Fruit fly (Drosophila melanogaster): Measurements from ENCODE around the gene Osi4.

Osi4 gene

DNA sequence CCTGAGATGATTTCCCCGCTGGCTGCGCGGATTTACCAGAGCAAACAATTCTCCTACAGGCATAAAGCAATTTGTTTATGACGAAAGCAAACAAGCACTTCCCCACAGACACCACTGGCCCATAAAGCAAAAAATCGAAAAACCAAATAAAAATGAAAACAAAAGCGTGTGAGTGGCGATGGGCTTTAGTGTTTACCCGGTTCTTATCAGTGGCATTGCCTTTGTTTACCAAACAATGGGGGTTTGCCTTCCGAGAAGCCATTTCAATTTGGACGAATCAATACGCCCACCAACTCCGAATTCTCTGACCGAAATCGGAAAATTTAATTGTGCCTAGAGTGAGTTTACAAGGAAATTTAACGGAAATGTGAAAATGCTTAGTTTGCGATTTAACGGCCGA lies 39.1 kb downstream of the Osi4 start (continued):
- TF ChIP-seq CG16779 (GFP tag; IDR thresholded peaks at IDR 0.05) (no peak), Nf-YB (GFP tag; optimal IDR thresholded peaks at IDR 0.05) (peak; percentile 7), pan (optimal IDR thresholded peaks at IDR 0.05) (no peak), pan (GFP tag; optimal IDR thresholded peaks at IDR 0.05 in 1 of 2, IDR thresholded peaks at IDR 0.05 in 1 of 2) (peak in 1 of 2 experiments; percentile 23), CoRest (tag; optimal IDR thresholded peaks at IDR 0.05) (peak; percentile 11), gem (tag; optimal IDR thresholded peaks at IDR 0.05) (peak; percentile 47), ttk (GFP tag; IDR thresholded peaks at IDR 0.05) (0 out of 2 replicates have a peak, but pooled peaks have one; percentile 12), CG6813 (GFP tag; optimal IDR thresholded peaks at IDR 0.05) (peak; percentile 41), Vsx1 (GFP tag; optimal IDR thresholded peaks at IDR 0.05) (peak; percentile 35), chif (GFP tag; optimal IDR thresholded peaks at IDR 0.05) (peak in 1 of 2 experiments; percentile 29), HmgZ (tag; optimal IDR thresholded peaks at IDR 0.05) (peak; percentile 23), sr (GFP tag; IDR thresholded peaks at IDR 0.05) (0 out of 3 replicates have a peak, but pooled peaks have one; percentile 38), mld (GFP tag; IDR thresholded peaks at IDR 0.05; ENCODE audit: partially characterized antibody) (no peak), chm (GFP tag; IDR thresholded peaks at IDR 0.05) (peak; percentile 19; the same call in 1 of the 2 replicates), Blimp-1 (GFP tag; optimal IDR thresholded peaks at IDR 0.05) (peak; percentile 60), ATbp (GFP tag; optimal IDR thresholded peaks at IDR 0.05) (peak; percentile 71), bab2 (GFP tag; optimal IDR thresholded peaks at IDR 0.05) (peak; percentile 36), sob (GFP tag; IDR thresholded peaks at IDR 0.05) (peak; percentile 42; the same call in 1 of the 2 replicates), CG13424 (tag; optimal IDR thresholded peaks at IDR 0.05) (peak; percentile 19), Rfx (GFP tag; IDR thresholded peaks at IDR 0.05) (peak; percentile 26; the same call in 1 of the 2 replicates), CG4282 (GFP tag; optimal IDR thresholded peaks at IDR 0.05) (no peak), CG6854 (GFP tag; optimal IDR thresholded peaks at IDR 0.05) (no peak), Sry-β (GFP tag; optimal IDR thresholded peaks at IDR 0.05) (no peak), CG15514 (GFP tag; optimal IDR thresholded peaks at IDR 0.05) (peak; percentile 26), danr (GFP tag; IDR thresholded peaks at IDR 0.05) (no peak), CG17612 (GFP tag; IDR thresholded peaks at IDR 0.05) (no peak), CG11456 (GFP tag; IDR thresholded peaks at IDR 0.05) (0 out of 3 replicates have a peak, but pooled peaks have one; percentile 46), wdn (GFP tag; IDR thresholded peaks at IDR 0.05) (0 out of 2 replicates have a peak, but pooled peaks have one; percentile 14), sc (optimal IDR thresholded peaks at IDR 0.05) (no peak), sc (GFP tag; optimal IDR thresholded peaks at IDR 0.05) (peak; percentile 21), CG18619 (GFP tag; optimal IDR thresholded peaks at IDR 0.05) (peak; percentile 19), CG18764 (GFP tag; optimal IDR thresholded peaks at IDR 0.05) (peak; percentile 5), lab (GFP tag; optimal IDR thresholded peaks at IDR 0.05) (peak; percentile 74), Meics (GFP tag; optimal IDR thresholded peaks at IDR 0.05) (peak; percentile 31), Med (GFP tag) (peak; percentile 87), Sox102F (GFP tag; optimal IDR thresholded peaks at IDR 0.05) (peak; percentile 43), CrebB (tag; optimal IDR thresholded peaks at IDR 0.05) (peak; percentile 42), CG12942 (GFP tag; optimal IDR thresholded peaks at IDR 0.05) (peak; percentile 5), dmrt99B (tag; optimal IDR thresholded peaks at IDR 0.05) (peak; percentile 10), nau (GFP tag; optimal IDR thresholded peaks at IDR 0.05) (peak; percentile 52), BtbVII (GFP tag; optimal IDR thresholded peaks at IDR 0.05) (peak; percentile 40), ci (GFP tag; IDR thresholded peaks at IDR 0.05) (peak; percentile 61; the same call in 1 of the 3 replicates), CG14014 (GFP tag; IDR thresholded peaks at IDR 0.05) (peak; percentile 46; the same call in 1 of the 2 replicates), CG18599 (GFP tag; optimal IDR thresholded peaks at IDR 0.05) (peak; percentile 36), kah (GFP tag; optimal IDR thresholded peaks at IDR 0.05) (peak; percentile 4), H15 (GFP tag; IDR thresholded peaks at IDR 0.05) (no peak), HHEX (GFP tag; optimal IDR thresholded peaks at IDR 0.05) (peak; percentile 21), CG2678 (tag; optimal IDR thresholded peaks at IDR 0.05) (peak; percentile 57), CG6254 (GFP tag; optimal IDR thresholded peaks at IDR 0.05) (no peak), fd64A (GFP tag; optimal IDR thresholded peaks at IDR 0.05) (peak; percentile 49)

Measured in whole organism, embryonic.